Fruit fly (Drosophila melanogaster) whole organism, embryonic: Measurements from ENCODE around the gene mod.

ENCODE experiments used
- Aef1 ChIP-seq: fragments of 200-800 bp; sonication (Bioruptor generic); IDR thresholded peaks from 3 replicates; pipeline ENCODE4 v1.3.6; 2022; ENCODE audit warnings: missing biosample characterization, missing genetic modification characterization
- Antp ChIP-seq: fragments of 200-800 bp; sonication (Bioruptor generic); optimal IDR thresholded peaks from 3 replicates; lab custom pipeline; 2016; ENCODE audit warnings: missing biosample characterization, missing genetic modification characterization
- Bdp1 ChIP-seq: fragments of 200-800 bp; sonication (Bioruptor generic); optimal IDR thresholded peaks from 3 replicates; lab custom pipeline; 2016; ENCODE audit warnings: missing biosample characterization, missing genetic modification characterization
- CG11560 ChIP-seq: fragments of 200-800 bp; sonication (Bioruptor generic); IDR thresholded peaks from 3 replicates; pipeline ENCODE4 v1.3.6; 2022; ENCODE audit warnings: missing biosample characterization, missing genetic modification characterization
- CG13624 ChIP-seq: fragments of 200-800 bp; sonication (Bioruptor generic); optimal IDR thresholded peaks from 2 replicates; lab custom pipeline; 2016; ENCODE audit warnings: missing biosample characterization, missing genetic modification characterization
- CG17186 ChIP-seq: fragments of 200-800 bp; sonication (Bioruptor generic); optimal IDR thresholded peaks from 3 replicates; lab custom pipeline; 2017; ENCODE audit warnings: missing biosample characterization, missing genetic modification reagents, missing genetic modification characterization
- CG17359 ChIP-seq: fragments of 200-800 bp; sonication (Bioruptor generic); optimal IDR thresholded peaks from 3 replicates; lab custom pipeline; 2018; ENCODE audit warnings: missing biosample characterization, mild to moderate bottlenecking, missing genetic modification characterization, moderate library complexity
- CG17829 ChIP-seq: fragments of 200-800 bp; optimal IDR thresholded peaks from 2 replicates; lab custom pipeline; 2019; ENCODE audit warnings: missing biosample characterization, mild to moderate bottlenecking, missing genetic modification characterization, moderate library complexity
- CG17912 ChIP-seq: fragments of 200-800 bp; sonication (Bioruptor generic); optimal IDR thresholded peaks from 2 replicates; lab custom pipeline; 2018; ENCODE audit warnings: missing biosample characterization, mild to moderate bottlenecking, missing genetic modification characterization
- CG2120 ChIP-seq: fragments of 200-800 bp; sonication (Bioruptor generic); optimal IDR thresholded peaks from 3 replicates; lab custom pipeline; 2016; ENCODE audit warnings: missing biosample characterization, missing genetic modification characterization
- CG32772 ChIP-seq: fragments of 200-800 bp; sonication (Bioruptor generic); IDR thresholded peaks from 2 replicates; pipeline ENCODE4 v1.3.6; 2022; ENCODE audit warnings: missing biosample characterization, missing genetic modification characterization
- CG3995 ChIP-seq: fragments of 200-800 bp; sonication (Bioruptor generic); optimal IDR thresholded peaks from 3 replicates; lab custom pipeline; 2016; ENCODE audit warnings: missing biosample characterization, missing genetic modification characterization
- CG4707 ChIP-seq: fragments of 200-800 bp; sonication (Bioruptor generic); optimal IDR thresholded peaks from 2 replicates; lab custom pipeline; 2018; ENCODE audit warnings: missing biosample characterization, mild to moderate bottlenecking, missing genetic modification characterization, moderate library complexity
- CG4730 ChIP-seq: fragments of 200-800 bp; sonication (Bioruptor generic); IDR thresholded peaks from 2 replicates; pipeline ENCODE4 v1.3.6; 2022; ENCODE audit warnings: missing biosample characterization, missing genetic modification characterization
- CG7357 ChIP-seq: fragments of 200-800 bp; sonication (Bioruptor generic); IDR thresholded peaks from 3 replicates; pipeline ENCODE4 v1.3.6; 2022; ENCODE audit warnings: missing biosample characterization, missing genetic modification characterization
- CG7928 ChIP-seq: fragments of 200-800 bp; sonication (Bioruptor generic); optimal IDR thresholded peaks from 2 replicates; lab custom pipeline; 2017; ENCODE audit warnings: missing biosample characterization, mild to moderate bottlenecking, missing genetic modification characterization
- CoRest ChIP-seq: fragments of 200-800 bp; sonication (Bioruptor generic); optimal IDR thresholded peaks from 3 replicates; lab custom pipeline; 2018; ENCODE audit warnings: missing biosample characterization, mild to moderate bottlenecking, missing genetic modification characterization, moderate library complexity
- E2f2 ChIP-seq: fragments of 200-800 bp; sonication (Bioruptor generic); IDR thresholded peaks from 2 replicates; pipeline ENCODE4 v1.3.6; 2022; ENCODE audit warnings: missing biosample characterization, missing genetic modification characterization
- HLHmδ ChIP-seq: fragments of 200-800 bp; sonication (Bioruptor generic); optimal IDR thresholded peaks from 2 replicates; lab custom pipeline; 2018; ENCODE audit warnings: missing biosample characterization, mild to moderate bottlenecking, missing genetic modification characterization, moderate library complexity
- Hr51 ChIP-seq, 2 experiments: fragments of 200-800 bp; sonication (Bioruptor generic); optimal IDR thresholded peaks; 2 replicates in 1 of 2; 3 replicates in 1 of 2; lab custom pipeline; 2016 to 2018; ENCODE audit warnings: missing biosample characterization in 2 of 2, missing genetic modification characterization in 2 of 2, mild to moderate bottlenecking in 1 of 2, moderate library complexity in 1 of 2
- Hr78 ChIP-seq, 2 experiments: fragments of 200-800 bp in 1 of 2; fragments of >200 bp in 1 of 2; sonication (Bioruptor generic) in 1 of 2; optimal IDR thresholded peaks; 2 replicates each; lab custom pipeline; 2017 to 2019; ENCODE audit warnings: missing biosample characterization in 2 of 2, missing genetic modification characterization in 2 of 2, mild to moderate bottlenecking in 1 of 2, moderate library complexity in 1 of 2
- Mes4 ChIP-seq: fragments of 200-800 bp; sonication (Bioruptor generic); optimal IDR thresholded peaks from 2 replicates; lab custom pipeline; 2016; ENCODE audit warnings: missing biosample characterization, missing genetic modification characterization
- NC2α ChIP-seq: fragments of 200-800 bp; sonication (Bioruptor generic); optimal IDR thresholded peaks from 2 replicates; lab custom pipeline; 2016; ENCODE audit warnings: missing biosample characterization, missing genetic modification characterization
- Nf-YA ChIP-seq: fragments of 200-800 bp; sonication (Bioruptor generic); IDR thresholded peaks from 2 replicates; pipeline ENCODE4 v1.3.6; 2022; ENCODE audit warnings: missing biosample characterization, missing genetic modification characterization
- Nf-YB ChIP-seq: fragments of 200-800 bp; sonication (Bioruptor generic); optimal IDR thresholded peaks from 3 replicates; lab custom pipeline; 2019; ENCODE audit warnings: missing biosample characterization, mild to moderate bottlenecking, missing genetic modification characterization, moderate library complexity
- PHDP ChIP-seq: fragments of 200-800 bp; sonication (Bioruptor generic); optimal IDR thresholded peaks from 3 replicates; lab custom pipeline; 2018; ENCODE audit warnings: missing biosample characterization, mild to moderate bottlenecking, missing genetic modification characterization, moderate library complexity
- ap ChIP-seq: fragments of 200-800 bp; sonication (Bioruptor generic); IDR thresholded peaks from 2 replicates; pipeline ENCODE4 v1.3.6; 2022; ENCODE audit warnings: missing biosample characterization, missing genetic modification characterization
- bbx ChIP-seq: fragments of 200-800 bp; sonication (Bioruptor generic); IDR thresholded peaks from 2 replicates; pipeline ENCODE4 v1.3.6; 2022; ENCODE audit warnings: missing biosample characterization, missing genetic modification characterization; ENCODE audit not compliant: partially characterized antibody
- bigmax ChIP-seq: fragments of 200-800 bp; sonication (Bioruptor generic); optimal IDR thresholded peaks from 2 replicates; lab custom pipeline; 2018; ENCODE audit warnings: missing biosample characterization, mild to moderate bottlenecking, missing genetic modification characterization
- chif ChIP-seq, 2 experiments: fragments of 200-800 bp; sonication (Bioruptor generic); optimal IDR thresholded peaks; 3 replicates each; lab custom pipeline; 2016; ENCODE audit warnings: missing biosample characterization in 2 of 2, missing genetic modification characterization in 2 of 2
- chm ChIP-seq: fragments of 200-800 bp; sonication (Bioruptor generic); IDR thresholded peaks from 2 replicates; pipeline ENCODE4 v1.3.6; 2022; ENCODE audit warnings: missing biosample characterization, missing genetic modification characterization
- crp ChIP-seq, 2 experiments: fragments of 200-800 bp; sonication (Bioruptor generic); optimal IDR thresholded peaks; 2 replicates in 1 of 2; 3 replicates in 1 of 2; lab custom pipeline; 2017; ENCODE audit warnings: missing biosample characterization in 2 of 2, missing genetic modification characterization in 2 of 2, mild to moderate bottlenecking in 1 of 2, moderate library complexity in 1 of 2
- dm ChIP-seq: fragments of 200-800 bp; sonication (Bioruptor generic); optimal IDR thresholded peaks from 3 replicates; lab custom pipeline; 2016; ENCODE audit warnings: missing biosample characterization, missing genetic modification characterization
- dmrt11E ChIP-seq: fragments of 200-800 bp; sonication (Bioruptor generic); optimal IDR thresholded peaks from 3 replicates; lab custom pipeline; 2018; ENCODE audit warnings: missing biosample characterization, mild to moderate bottlenecking, missing genetic modification characterization, moderate library complexity
- dmrt99B ChIP-seq: fragments of 200-800 bp; sonication (Bioruptor generic); optimal IDR thresholded peaks from 2 replicates; lab custom pipeline; 2018; ENCODE audit warnings: missing biosample characterization, mild to moderate bottlenecking, missing genetic modification characterization, moderate library complexity
- eyg ChIP-seq: fragments of 200-800 bp; sonication (Bioruptor generic); optimal IDR thresholded peaks from 3 replicates; lab custom pipeline; 2016; ENCODE audit warnings: missing biosample characterization, missing genetic modification characterization
- gt ChIP-seq: fragments of 200-800 bp; sonication (Bioruptor generic); IDR thresholded peaks from 2 replicates; pipeline ENCODE4 v1.3.6; 2022; ENCODE audit warnings: missing biosample characterization, missing genetic modification characterization
- hkb ChIP-seq, 2 experiments: fragments of 200-800 bp in 1 of 2; fragments of >200 bp in 1 of 2; sonication (Bioruptor generic) in 1 of 2; IDR thresholded peaks in 1 of 2; optimal IDR thresholded peaks in 1 of 2; 2 replicates each; pipeline versions ENCODE4 v1.3.6 to Lab custom; 2017 to 2022; ENCODE audit warnings: missing biosample characterization in 1 of 2, missing genetic modification characterization in 1 of 2
- lab ChIP-seq: fragments of 200-800 bp; sonication (Bioruptor generic); optimal IDR thresholded peaks from 3 replicates; lab custom pipeline; 2017; ENCODE audit warnings: missing biosample characterization, missing genetic modification characterization, mild to moderate bottlenecking, moderate library complexity, missing genetic modification reagents
- nmo ChIP-seq: fragments of 200-800 bp; sonication (Bioruptor generic); optimal IDR thresholded peaks from 2 replicates; lab custom pipeline; 2018; ENCODE audit warnings: missing biosample characterization, mild to moderate bottlenecking, missing genetic modification characterization, moderate library complexity
- otp ChIP-seq: fragments of 200-800 bp; sonication (Bioruptor generic); IDR thresholded peaks from 3 replicates; pipeline ENCODE4, ENCODE4 v1.3.6; 2022; ENCODE audit warnings: missing biosample characterization, missing genetic modification characterization
- sim ChIP-seq: fragments of 200-800 bp; sonication (Bioruptor generic); IDR thresholded peaks from 2 replicates; pipeline ENCODE4 v1.3.6; 2022; ENCODE audit warnings: missing biosample characterization, missing genetic modification characterization
- ssp ChIP-seq: fragments of 200-800 bp; sonication (Bioruptor generic); IDR thresholded peaks from 2 replicates; pipeline ENCODE4 v1.3.6; 2022; ENCODE audit warnings: missing biosample characterization, missing genetic modification characterization
- tna ChIP-seq: fragments of 200-800 bp; sonication (Bioruptor generic); IDR thresholded peaks from 2 replicates; pipeline ENCODE4 v1.3.6; 2022; ENCODE audit warnings: missing biosample characterization, missing genetic modification characterization; ENCODE audit not compliant: partially characterized antibody
- tup ChIP-seq: fragments of 200-800 bp; sonication (Bioruptor generic); optimal IDR thresholded peaks from 2 replicates; lab custom pipeline; 2016; ENCODE audit warnings: missing biosample characterization, mild to moderate bottlenecking, missing genetic modification characterization, moderate library complexity
- wor ChIP-seq: fragments of 200-800 bp; sonication (Bioruptor generic); IDR thresholded peaks from 2 replicates; pipeline ENCODE4 v1.3.6; 2022; ENCODE audit warnings: missing biosample characterization, missing genetic modification characterization
- zen ChIP-seq: fragments of 200-800 bp; sonication (Bioruptor generic); optimal IDR thresholded peaks from 3 replicates; lab custom pipeline; 2018; ENCODE audit warnings: missing biosample characterization, mild to moderate bottlenecking, missing genetic modification characterization, moderate library complexity
- zen2 ChIP-seq: fragments of 200-800 bp; sonication (Bioruptor generic); IDR thresholded peaks from 3 replicates; pipeline ENCODE4 v1.3.6; 2022; ENCODE audit warnings: missing biosample characterization, missing genetic modification characterization; ENCODE audit not compliant: partially characterized antibody

mod gene

dm6 chr3R:32051782-32052503, at the start of gene mod, which contains the start of gene krz (continued):
- TF ChIP-seq CG17186 (GFP tag; lab: Kevin White, UChicago) (no peak), zen2 (no peak), CG13624 (GFP tag; lab: Kevin White, UChicago) (peak; percentile 44), bbx (0 out of 2 replicates have a peak, but pooled peaks have one; percentile 13), otp (GFP tag; lab: Robert Waterston, UW) (no peak), CG17829 (tag; lab: Kevin White, UChicago) (peak; percentile 27), Hr51 (GFP tag; optimal IDR thresholded peaks at IDR 0.05; lab: Kevin White, UChicago) (peak in 1 of 2 experiments; percentile 3), dmrt11E (peak; percentile 23), CoRest (tag; lab: Kevin White, UChicago) (peak; percentile 61), sim (GFP tag; lab: Robert Waterston, UW) (no peak), Nf-YA (GFP tag; lab: Robert Waterston, UW) (no peak), Bdp1 (no peak), dmrt99B (no peak), gt (GFP tag; lab: Robert Waterston, UW) (no peak), CG2120 (peak; percentile 50), crp (GFP tag; optimal IDR thresholded peaks at IDR 0.05; lab: Kevin White, UChicago) (no peak), zen (tag; lab: Kevin White, UChicago) (no peak), lab (no peak), CG4707 (GFP tag; lab: Kevin White, UChicago) (peak; percentile 14), Aef1 (GFP tag; lab: Robert Waterston, UW) (no peak), tup (GFP tag; lab: Kevin White, UChicago) (no peak), CG11560 (tag; lab: Robert Waterston, UW) (no peak), ap (no peak), CG32772 (GFP tag; lab: Robert Waterston, UW) (no peak), CG4730 (GFP tag; lab: Robert Waterston, UW) (no peak), CG3995 (GFP tag; lab: Kevin White, UChicago) (no peak), Hr78 (GFP tag; optimal IDR thresholded peaks at IDR 0.05; lab: Kevin White, UChicago) (no peak), Nf-YB (GFP tag; lab: Kevin White, UChicago) (no peak), CG17359 (tag; lab: Kevin White, UChicago) (no peak), tna (GFP tag; lab: Robert Waterston, UW) (no peak), E2f2 (GFP tag; lab: Robert Waterston, UW) (peak; percentile 27; the same call in 1 of the 2 replicates), PHDP (tag; lab: Kevin White, UChicago) (peak; percentile 2), Mes4 (no peak), nmo (peak; percentile 25), CG17912 (no peak), wor (no peak), ssp (GFP tag; lab: Robert Waterston, UW) (peak; percentile 84), HLHmδ (GFP tag; lab: Kevin White, UChicago) (no peak), dm (GFP tag; lab: Kevin White, UChicago) (peak; percentile 40), CG7357 (GFP tag; lab: Robert Waterston, UW) (peak; percentile 84), hkb (optimal IDR thresholded peaks at IDR 0.05; lab: Kevin White, UChicago) (no peak), hkb (GFP tag; IDR thresholded peaks at IDR 0.05; lab: Robert Waterston, UW) (peak; percentile 25; the same call in 1 of the 2 replicates), Antp (peak; percentile 20), NC2α (GFP tag; lab: Kevin White, UChicago) (peak; percentile 16), CG7928 (GFP tag; lab: Kevin White, UChicago) (no peak), bigmax (GFP tag; lab: Kevin White, UChicago) (no peak), chif (GFP tag; optimal IDR thresholded peaks at IDR 0.05; lab: Kevin White, UChicago) (no peak), chm (GFP tag; lab: Robert Waterston, UW) (peak; percentile 49; the same call in 1 of the 2 replicates), eyg (no peak)
